Worm (Caenorhabditis elegans) whole organism, dauer: ENCODE results near the gene ins-39.

Experiments used
- unc-62 ChIP-seq: sonication (generic microtip); optimal IDR thresholded peaks from 2 replicates; lab custom pipeline; 2017; ENCODE audit warnings: missing biosample characterization, missing genetic modification reagents, missing genetic modification characterization

The ins-39 gene

DNA sequence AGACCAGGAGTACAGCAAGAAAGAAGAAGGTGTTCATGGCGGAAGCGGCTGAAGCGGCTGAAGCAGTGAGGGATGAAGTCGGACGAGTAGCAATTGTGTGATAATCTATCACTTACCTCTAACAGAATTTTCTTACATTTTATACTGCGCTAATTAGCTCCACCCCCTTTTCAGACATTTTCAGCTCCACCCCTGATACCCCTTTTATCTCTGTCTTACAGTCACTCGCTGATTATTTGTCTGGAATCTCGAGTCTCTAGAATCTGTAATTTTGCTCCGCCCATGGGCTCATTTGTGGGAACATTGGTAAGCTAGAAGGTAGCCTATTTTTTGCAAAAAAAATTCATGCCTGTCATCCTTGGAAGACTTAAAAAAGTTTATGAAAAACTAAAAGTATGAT lies at the start of gene ins-39:
ins-39 (minus strand) TSS at position 101 of the 400 bp plus-strand sequence.
- no peak for TF ChIP-seq unc-62 (GFP tag; lab: Kevin White, UChicago)

ce11 chrX:1393891-1394290 lies 49.7 kb upstream of the ins-39 start, which contains the start of gene F56C3.9:
TSS of gene F56C3.9 (minus strand) at chrX:1393991.
- no peak for TF ChIP-seq unc-62 (GFP tag; lab: Kevin White, UChicago)

DNA sequence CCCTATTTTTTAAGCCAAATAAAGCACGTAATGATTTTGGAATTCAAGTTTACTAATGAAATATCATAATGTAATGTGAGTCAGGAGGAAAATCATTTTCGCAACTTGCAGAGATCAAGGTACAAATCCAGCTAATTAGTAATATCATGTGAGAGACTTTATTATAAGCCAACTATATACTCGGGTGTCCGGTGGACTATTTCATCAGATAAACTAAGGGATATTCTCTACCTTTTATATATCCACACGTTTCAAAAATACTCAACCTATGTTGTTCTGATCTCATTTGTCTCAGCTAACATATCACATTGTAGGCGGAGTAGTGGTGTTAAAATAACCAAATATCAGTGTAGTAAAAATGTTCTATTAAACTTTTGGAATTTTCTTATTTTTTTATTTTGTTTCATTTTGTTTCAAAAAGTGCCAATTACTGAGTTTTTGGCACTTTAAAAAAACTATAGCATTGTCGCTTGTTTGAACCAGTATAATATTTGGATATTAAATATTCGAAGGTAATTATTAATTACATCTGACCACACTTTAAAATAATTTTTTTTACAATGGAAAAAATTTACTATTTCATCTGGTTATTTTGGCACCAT lies 45.3 kb upstream of the ins-39 start:
- no peak for TF ChIP-seq unc-62 (GFP tag; lab: Kevin White, UChicago)

DNA sequence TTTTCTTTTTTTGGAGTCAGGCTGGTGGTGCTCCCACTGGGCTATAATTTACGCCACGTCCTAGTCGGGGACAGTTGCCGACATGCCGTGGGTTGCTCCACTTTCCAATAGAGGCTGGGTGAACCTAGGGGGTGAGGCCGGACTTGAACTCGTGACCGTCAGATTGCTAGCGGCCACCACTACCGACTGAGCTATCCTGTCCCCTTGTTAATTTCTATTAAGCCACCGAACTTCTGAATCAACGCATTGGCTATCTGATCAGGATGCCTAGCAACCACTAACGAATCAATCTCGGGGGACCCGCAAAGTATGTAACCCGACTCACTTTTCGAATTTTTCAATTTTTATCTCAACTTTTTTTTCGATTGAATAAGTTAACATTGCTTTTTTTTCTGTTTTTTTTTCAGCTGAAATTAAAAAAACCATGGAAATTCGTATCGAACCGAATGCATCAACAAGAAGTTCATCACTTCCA lies 42.7 kb upstream of the ins-39 start, which contains the start of gene F56C3.1:
F56C3.1 (plus strand) TSS at position 425 of the 475 bp plus-strand sequence.
- TF ChIP-seq unc-62 (GFP tag; lab: Kevin White, UChicago): no peak

- no peak for TF ChIP-seq unc-62 (GFP tag; lab: Kevin White, UChicago)
Measured at ce11 chrX:1384538-1384937, 40.3 kb upstream of the ins-39 start, which contains the start of gene F56C3.8. TSS of gene F56C3.8 (minus strand) at chrX:1384638.

- TF ChIP-seq unc-62 (GFP tag; lab: Kevin White, UChicago): no peak
Measured at ce11 chrX:1383546-1383945, 39.3 kb upstream of the ins-39 start.

DNA sequence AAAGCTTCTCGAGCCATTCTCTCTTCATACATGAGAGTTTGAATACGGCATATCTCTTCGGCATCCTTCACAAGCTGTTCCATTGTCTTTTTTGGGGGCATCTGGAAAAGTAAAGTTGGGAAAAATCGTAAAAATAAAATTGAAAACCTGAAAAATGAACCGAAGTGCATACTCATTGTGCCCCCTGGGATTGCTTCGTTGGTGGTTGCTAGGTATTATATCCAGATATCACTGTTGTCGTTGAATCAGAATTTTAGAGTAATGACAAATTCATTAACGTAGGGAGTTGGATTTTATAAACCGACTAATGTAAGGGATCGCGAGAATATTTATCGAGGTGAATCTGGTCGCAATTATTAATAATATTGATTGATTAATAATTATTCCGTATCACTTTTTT lies 37.3 kb upstream of the ins-39 start, which contains the start of gene F56C3.10:
F56C3.10 (minus strand) TSS at position 101 of the 400 bp plus-strand sequence.
- no peak for TF ChIP-seq unc-62 (GFP tag; lab: Kevin White, UChicago)

ce11 chrX:1379391-1379790 lies 35.2 kb upstream of the ins-39 start:
- no peak for TF ChIP-seq unc-62 (GFP tag; lab: Kevin White, UChicago)

ce11 chrX:1372464-1372863 lies 28.2 kb upstream of the ins-39 start:
- no peak for TF ChIP-seq unc-62 (GFP tag; lab: Kevin White, UChicago)

DNA sequence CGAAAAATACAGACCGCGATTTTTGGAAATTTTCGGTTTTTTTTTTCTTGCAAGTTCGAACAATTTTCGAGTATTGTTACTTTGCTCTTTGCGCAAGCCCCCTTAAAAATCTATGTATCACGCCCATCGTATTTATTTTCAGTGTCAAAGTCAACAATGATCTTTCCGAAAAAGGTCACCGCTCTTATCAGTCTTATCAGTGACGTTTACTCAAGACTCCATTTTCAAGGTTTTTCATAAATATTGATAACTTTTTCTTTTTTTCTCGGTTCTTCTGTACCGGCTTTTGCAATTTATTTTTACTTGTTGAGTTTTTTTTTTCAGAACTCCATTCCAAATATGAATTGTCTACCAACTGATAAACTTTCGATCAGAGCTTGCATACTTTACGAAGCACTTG lies 27.5 kb upstream of the ins-39 start, which contains the start of gene fbxa-190:
fbxa-190 (plus strand) TSS at position 325 of the 400 bp plus-strand sequence.
- no peak for TF ChIP-seq unc-62 (GFP tag; lab: Kevin White, UChicago)

DNA sequence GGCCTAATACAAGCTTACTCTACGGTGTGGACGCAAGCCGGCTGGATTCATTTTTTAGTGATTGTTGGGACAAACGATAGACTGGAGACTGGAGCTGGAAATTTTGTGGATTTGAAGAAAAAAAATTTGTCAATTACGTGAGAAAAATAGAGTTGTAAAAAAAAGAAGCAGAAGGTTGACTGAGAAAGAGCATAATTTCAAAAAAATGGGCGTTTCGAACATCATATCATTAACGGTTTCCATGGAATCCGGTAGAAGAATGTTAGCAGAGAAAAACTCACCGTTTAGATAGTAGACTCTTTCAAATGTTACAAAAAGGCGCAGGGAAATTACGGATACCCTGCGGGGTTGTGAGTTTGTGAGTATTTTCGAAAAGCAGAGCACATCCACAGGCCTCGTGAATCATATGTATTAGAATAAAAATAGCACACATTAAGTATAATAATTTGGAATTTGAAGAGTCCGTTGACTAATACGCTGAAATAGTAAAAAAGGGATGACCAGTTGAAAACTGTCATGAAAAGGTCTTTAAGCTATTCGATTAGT lies 26.6 kb upstream of the ins-39 start, which contains the start of gene F56C3.7:
F56C3.7 (minus strand) TSS at position 51 of the 546 bp plus-strand sequence.
- no peak for TF ChIP-seq unc-62 (GFP tag; lab: Kevin White, UChicago)

DNA sequence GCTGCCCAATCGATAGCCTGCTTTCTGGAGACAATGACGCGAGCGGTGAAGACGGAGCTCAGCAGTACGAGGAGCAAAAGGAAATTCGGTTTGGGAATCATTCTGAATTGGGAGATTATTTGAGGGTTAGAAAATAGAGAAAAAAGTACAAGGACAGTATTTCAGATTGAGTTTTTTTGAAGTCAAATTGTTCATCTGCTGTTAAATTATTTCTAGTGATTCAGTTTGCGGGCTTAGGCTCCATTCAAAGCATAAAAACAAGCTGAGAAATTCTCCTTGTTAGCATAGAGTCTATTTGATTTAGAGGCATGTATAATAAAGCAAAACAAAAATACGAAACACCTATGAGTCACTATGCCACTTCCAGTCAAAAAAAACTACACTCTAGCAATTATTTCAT lies 23.2 kb upstream of the ins-39 start, which contains the start of gene dgn-2:
dgn-2 (minus strand) TSS at position 101 of the 400 bp plus-strand sequence.
- TF ChIP-seq unc-62 (GFP tag; lab: Kevin White, UChicago): no peak

- TF ChIP-seq unc-62 (GFP tag; lab: Kevin White, UChicago): no peak
Measured at ce11 chrX:1360631-1361030, 16.4 kb upstream of the ins-39 start, which contains the start of gene F56C3.4. TSS of gene F56C3.4 (minus strand) at chrX:1360731.

DNA sequence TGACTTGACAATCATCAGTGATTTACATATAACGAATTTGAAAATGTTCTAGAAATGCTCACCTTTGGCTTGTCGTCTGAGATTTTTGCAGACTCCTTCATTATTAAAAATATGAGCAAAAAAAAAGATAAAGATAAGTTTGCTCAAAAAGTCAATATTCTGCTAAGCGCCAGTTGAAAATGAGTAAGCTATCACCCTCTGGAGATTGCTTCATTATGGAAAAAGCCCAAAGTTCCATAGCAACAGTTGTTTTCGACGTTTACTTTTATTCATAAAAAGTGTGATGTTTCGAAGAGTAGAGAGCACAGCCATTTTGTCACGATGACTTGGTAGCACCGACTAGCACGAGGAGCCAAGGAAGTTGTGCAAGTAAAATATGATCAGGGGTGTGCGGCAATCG lies 14.1 kb upstream of the ins-39 start, which contains the start of gene F56C3.3:
F56C3.3 (minus strand) TSS at position 101 of the 400 bp plus-strand sequence.
- TF ChIP-seq unc-62 (GFP tag; lab: Kevin White, UChicago): no peak

ce11 chrX:1344818-1345217 lies 597 bp upstream of the ins-39 start:
- no peak for TF ChIP-seq unc-62 (GFP tag; lab: Kevin White, UChicago)
